Worm (Caenorhabditis elegans): Measurements from ENCODE around the gene K08B4.7.

Gene K08B4.7

ce11 chrIV:6099770-6100169 lies 7.6 kb upstream of the K08B4.7 start:
- TF ChIP-seq ceh-20 (GFP tag; IDR thresholded peaks at IDR 0.05): peak; percentile 66; the same call in 1 of the 2 replicates
- TF ChIP-seq Y105C5A.15 (GFP tag; IDR thresholded peaks at IDR 0.05): no peak
- no peak for TF ChIP-seq F49E8.2 (tag; optimal IDR thresholded peaks at IDR 0.05; ENCODE audit: borderline replicate concordance)
- peak; percentile 52 for TF ChIP-seq pqm-1 (tag; optimal IDR thresholded peaks at IDR 0.05)
- peak; percentile 74 for TF ChIP-seq hlh-30 (tag; optimal IDR thresholded peaks at IDR 0.05; ENCODE audit: insufficient read depth)
- TF ChIP-seq Y75B8A.6 (GFP tag; IDR thresholded peaks at IDR 0.05): no peak
- no peak for TF ChIP-seq ztf-11 (tag; optimal IDR thresholded peaks at IDR 0.05)
- TF ChIP-seq daf-16 (GFP tag; optimal IDR thresholded peaks at IDR 0.05): no peak
- TF ChIP-seq daf-16 (tag; optimal IDR thresholded peaks at IDR 0.05): peak; percentile 60
- TF ChIP-seq gei-8 (GFP tag; optimal IDR thresholded peaks at IDR 0.05): peak; percentile 72
- peak; percentile 76 for TF ChIP-seq mxl-3 (GFP tag; optimal IDR thresholded peaks at IDR 0.05)
- peak; percentile 47 for TF ChIP-seq nhr-10 (tag; optimal IDR thresholded peaks at IDR 0.05)
- no peak for TF ChIP-seq T26A8.4 (GFP tag; IDR thresholded peaks at IDR 0.05)
- TF ChIP-seq cey-2 (tag; optimal IDR thresholded peaks at IDR 0.05; ENCODE audit: borderline replicate concordance, insufficient read depth): no peak
- TF ChIP-seq ceh-62 (tag; optimal IDR thresholded peaks at IDR 0.05): no peak
- TF ChIP-seq nhr-102 (tag; optimal IDR thresholded peaks at IDR 0.05): peak; percentile 37
- TF ChIP-seq ces-1 (GFP tag; optimal IDR thresholded peaks at IDR 0.05): no peak
- no peak for TF ChIP-seq lim-7 (GFP tag; IDR thresholded peaks at IDR 0.05)
- TF ChIP-seq mes-2 (tag; optimal IDR thresholded peaks at IDR 0.05; ENCODE audit: poor library complexity, severe bottlenecking): peak; percentile 8
- no peak for TF ChIP-seq zfp-2 (tag; optimal IDR thresholded peaks at IDR 0.05)
- TF ChIP-seq dve-1 (tag; optimal IDR thresholded peaks at IDR 0.05; ENCODE audit: insufficient read depth): peak; percentile 81
- peak; percentile 36 for TF ChIP-seq dpl-1 (GFP tag; optimal IDR thresholded peaks at IDR 0.05)
- no peak for TF ChIP-seq nhr-25 (tag; optimal IDR thresholded peaks at IDR 0.05; ENCODE audit: borderline replicate concordance, insufficient read depth)
- TF ChIP-seq lsy-2 (tag; optimal IDR thresholded peaks at IDR 0.05): peak in 1 of 2 experiments; percentile 49
- peak; percentile 74 for TF ChIP-seq nhr-77 (tag; optimal IDR thresholded peaks at IDR 0.05)
- TF ChIP-seq duxl-1 (tag; optimal IDR thresholded peaks at IDR 0.05; ENCODE audit: poor library complexity): no peak
- TF ChIP-seq aha-1 (tag): peak; percentile 35
- peak; percentile 88 for TF ChIP-seq nhr-48 (tag; optimal IDR thresholded peaks at IDR 0.05)
- TF ChIP-seq hlh-11 (tag; optimal IDR thresholded peaks at IDR 0.05): peak; percentile 85
- TF ChIP-seq tra-1 (GFP tag; IDR thresholded peaks at IDR 0.05): peak; percentile 58; the same call in 1 of the 2 replicates
- TF ChIP-seq dmd-6 (GFP tag; IDR thresholded peaks at IDR 0.05): peak; percentile 91
- TF ChIP-seq nhr-76 (tag; optimal IDR thresholded peaks at IDR 0.05): peak; percentile 47
- peak; percentile 85 for TF ChIP-seq nhr-28 (tag; optimal IDR thresholded peaks at IDR 0.05)
- peak; percentile 34 to 82 for TF ChIP-seq mdl-1 (tag; optimal IDR thresholded peaks at IDR 0.05)

- TF ChIP-seq Y5F2A.4 (GFP tag; optimal IDR thresholded peaks at IDR 0.05) (no peak), nhr-25 (tag; optimal IDR thresholded peaks at IDR 0.05; ENCODE audit: borderline replicate concordance, insufficient read depth) (peak; percentile 65), nhr-28 (tag; optimal IDR thresholded peaks at IDR 0.05) (peak; percentile 93), php-3 (GFP tag; IDR thresholded peaks at IDR 0.05) (no peak), tag-97 (GFP tag; IDR thresholded peaks at IDR 0.05) (0 out of 2 replicates have a peak, but pooled peaks have one; percentile 12), F26F4.8 (GFP tag; conservative IDR thresholded peaks at IDR 0.05) (no peak), ces-1 (GFP tag; optimal IDR thresholded peaks at IDR 0.05) (no peak), daf-12 (tag; optimal IDR thresholded peaks at IDR 0.05) (no peak), tra-1 (GFP tag; IDR thresholded peaks at IDR 0.05) (peak; percentile 82), ceh-82 (tag; optimal IDR thresholded peaks at IDR 0.05) (no peak), pqm-1 (tag; optimal IDR thresholded peaks at IDR 0.05) (peak; percentile 61), nhr-48 (tag; optimal IDR thresholded peaks at IDR 0.05) (peak; percentile 84), hif-1 (tag; optimal IDR thresholded peaks at IDR 0.05) (peak in 1 of 2 experiments; percentile 50), arid-1 (GFP tag; conservative IDR thresholded peaks at IDR 0.05) (no peak), lin-29 (GFP tag; IDR thresholded peaks at IDR 0.05) (0 out of 2 replicates have a peak, but pooled peaks have one; percentile 24), zip-2 (tag; optimal IDR thresholded peaks at IDR 0.05) (no peak), fkh-10 (GFP tag; optimal IDR thresholded peaks at IDR 0.05) (no peak), daf-19 (GFP tag; conservative IDR thresholded peaks at IDR 0.05) (no peak), cey-2 (tag; optimal IDR thresholded peaks at IDR 0.05; ENCODE audit: borderline replicate concordance, insufficient read depth) (no peak), saeg-2 (GFP tag; IDR thresholded peaks at IDR 0.05) (no peak), ceh-44 (GFP tag; IDR thresholded peaks at IDR 0.05) (no peak)
Observed at ce11 chrIV:6097040-6097928, 5.1 kb upstream of the K08B4.7 start.

Data from whole organism, L4 larva.